Fruit fly (Drosophila melanogaster) whole organism, embryonic: ENCODE results near the gene Trl.

Source experiments
- Ada2b ChIP-seq: fragments of 200-800 bp; sonication (Bioruptor generic); IDR thresholded peaks from 2 replicates; pipeline ENCODE4 v1.3.6; 2022; ENCODE audit warnings: missing biosample characterization, missing genetic modification characterization
- Asciz ChIP-seq: fragments of 200-800 bp; sonication (Bioruptor generic); optimal IDR thresholded peaks from 2 replicates; lab custom pipeline; 2017; ENCODE audit warnings: missing biosample characterization, mild to moderate bottlenecking, missing genetic modification characterization, missing genetic modification reagents
- CG10654 ChIP-seq: fragments of 200-800 bp; sonication (Bioruptor generic); optimal IDR thresholded peaks from 2 replicates; lab custom pipeline; 2016; ENCODE audit warnings: missing biosample characterization, missing genetic modification characterization
- CG10959 ChIP-seq: fragments of 200-800 bp; sonication (Bioruptor generic); IDR thresholded peaks from 2 replicates; pipeline ENCODE4 v1.3.6; 2022; ENCODE audit warnings: missing biosample characterization, missing genetic modification characterization
- CG11247 ChIP-seq: fragments of 200-800 bp; sonication (Bioruptor generic); IDR thresholded peaks from 2 replicates; pipeline ENCODE4 v1.3.6; 2022; ENCODE audit warnings: missing biosample characterization, missing genetic modification characterization
- CG11456 ChIP-seq: fragments of 200-800 bp; sonication (Bioruptor generic); IDR thresholded peaks from 3 replicates; pipeline ENCODE4 v1.3.6; 2022; ENCODE audit warnings: missing biosample characterization, missing genetic modification characterization
- CG11560 ChIP-seq: fragments of 200-800 bp; sonication (Bioruptor generic); IDR thresholded peaks from 3 replicates; pipeline ENCODE4 v1.3.6; 2022; ENCODE audit warnings: missing biosample characterization, missing genetic modification characterization
- CG11696 ChIP-seq: fragments of 200-800 bp; sonication (Bioruptor generic); IDR thresholded peaks from 2 replicates; pipeline ENCODE4 v1.3.6; 2022; ENCODE audit warnings: missing biosample characterization, missing genetic modification characterization
- CG13624 ChIP-seq: fragments of 200-800 bp; sonication (Bioruptor generic); optimal IDR thresholded peaks from 2 replicates; lab custom pipeline; 2016; ENCODE audit warnings: missing biosample characterization, missing genetic modification characterization
- CG15514 ChIP-seq: fragments of 200-800 bp; sonication (Bioruptor generic); optimal IDR thresholded peaks from 3 replicates; lab custom pipeline; 2017; ENCODE audit warnings: missing biosample characterization, missing genetic modification characterization, mild to moderate bottlenecking, moderate library complexity, missing genetic modification reagents
- CG17568 ChIP-seq: fragments of 200-800 bp; sonication (Bioruptor generic); optimal IDR thresholded peaks from 2 replicates; lab custom pipeline; 2018; ENCODE audit warnings: missing biosample characterization, mild to moderate bottlenecking, missing genetic modification characterization, moderate library complexity
- CG2199 ChIP-seq: fragments of 200-800 bp; sonication (Bioruptor generic); IDR thresholded peaks from 3 replicates; pipeline ENCODE4 v1.3.6; 2022; ENCODE audit warnings: missing biosample characterization, missing genetic modification characterization
- CG31441 ChIP-seq: fragments of 200-800 bp; sonication (Bioruptor generic); IDR thresholded peaks from 2 replicates; pipeline ENCODE4 v1.3.6; 2022; ENCODE audit warnings: missing biosample characterization, missing genetic modification characterization
- CG34422 ChIP-seq: fragments of 200-800 bp; sonication (Bioruptor generic); IDR thresholded peaks from 3 replicates; pipeline ENCODE4 v1.3.6; 2022; ENCODE audit warnings: missing biosample characterization, missing genetic modification characterization
- CG3838 ChIP-seq: fragments of 200-800 bp; sonication (Bioruptor generic); optimal IDR thresholded peaks from 3 replicates; lab custom pipeline; 2016; ENCODE audit warnings: missing biosample characterization, missing genetic modification characterization
- CG5180 ChIP-seq: fragments of 200-800 bp; sonication (Bioruptor generic); optimal IDR thresholded peaks from 3 replicates; lab custom pipeline; 2017; ENCODE audit warnings: missing biosample characterization, missing genetic modification characterization, mild to moderate bottlenecking, moderate library complexity, missing genetic modification reagents
- CG9727 ChIP-seq: fragments of 200-800 bp; sonication (Bioruptor generic); optimal IDR thresholded peaks from 3 replicates; lab custom pipeline; 2017; ENCODE audit warnings: missing biosample characterization, mild to moderate bottlenecking, missing genetic modification characterization
- CTCF ChIP-seq: fragments of 200-800 bp; sonication (Bioruptor generic); optimal IDR thresholded peaks from 2 replicates; lab custom pipeline; 2017; ENCODE audit warnings: missing biosample characterization, mild to moderate bottlenecking, missing genetic modification characterization, moderate library complexity
- D19B ChIP-seq: fragments of 200-800 bp; sonication (Bioruptor generic); optimal IDR thresholded peaks from 2 replicates; lab custom pipeline; 2017; ENCODE audit warnings: missing biosample characterization, mild to moderate bottlenecking, missing genetic modification characterization
- Ets97D ChIP-seq: fragments of 200-800 bp; sonication (Bioruptor generic); optimal IDR thresholded peaks from 3 replicates; lab custom pipeline; 2016; ENCODE audit warnings: missing biosample characterization, missing genetic modification characterization
- Fer2 ChIP-seq: fragments of 200-800 bp; sonication (Bioruptor generic); optimal IDR thresholded peaks from 2 replicates; lab custom pipeline; 2018; ENCODE audit warnings: missing biosample characterization, mild to moderate bottlenecking, missing genetic modification characterization, moderate library complexity
- HLH4C ChIP-seq: fragments of 200-800 bp; sonication (Bioruptor generic); IDR thresholded peaks from 3 replicates; pipeline ENCODE4 v1.3.6; 2022; ENCODE audit warnings: missing biosample characterization, missing genetic modification characterization; ENCODE audit not compliant: partially characterized antibody
- Meics ChIP-seq: fragments of 200-800 bp; sonication (Bioruptor generic); optimal IDR thresholded peaks from 2 replicates; lab custom pipeline; 2017; ENCODE audit warnings: missing biosample characterization, mild to moderate bottlenecking, missing genetic modification characterization
- Mes4 ChIP-seq: fragments of 200-800 bp; sonication (Bioruptor generic); optimal IDR thresholded peaks from 2 replicates; lab custom pipeline; 2016; ENCODE audit warnings: missing biosample characterization, missing genetic modification characterization
- NC2β ChIP-seq: fragments of 200-800 bp; sonication (Bioruptor generic); optimal IDR thresholded peaks from 2 replicates; lab custom pipeline; 2016; ENCODE audit warnings: missing biosample characterization, missing genetic modification characterization
- Side ChIP-seq: fragments of 200-800 bp; sonication (Bioruptor generic); optimal IDR thresholded peaks from 2 replicates; lab custom pipeline; 2016; ENCODE audit warnings: missing biosample characterization, missing genetic modification characterization
- Spps ChIP-seq: fragments of 200-800 bp; sonication (Bioruptor generic); optimal IDR thresholded peaks from 2 replicates; lab custom pipeline; 2018; ENCODE audit warnings: missing biosample characterization, mild to moderate bottlenecking, missing genetic modification characterization
- Sry-β ChIP-seq: fragments of 200-800 bp; sonication (Bioruptor generic); optimal IDR thresholded peaks from 2 replicates; lab custom pipeline; 2018; ENCODE audit warnings: missing biosample characterization, mild to moderate bottlenecking, missing genetic modification characterization, moderate library complexity
- Trl ChIP-seq, 3 experiments: fragments of >200 bp in 2 of 3; fragments of 200-800 bp in 1 of 3; sonication (Bioruptor generic) in 1 of 3; optimal IDR thresholded peaks; 2 replicates in 1 of 3; 3 replicates in 2 of 3; lab custom pipeline; 2016 to 2017; ENCODE audit warnings: missing biosample characterization in 1 of 3, missing genetic modification characterization in 1 of 3
- al ChIP-seq: fragments of 200-800 bp; sonication (Bioruptor generic); IDR thresholded peaks from 2 replicates; pipeline ENCODE4 v1.3.6; 2022; ENCODE audit warnings: missing biosample characterization, missing genetic modification characterization
- amos ChIP-seq: fragments of 200-800 bp; sonication (Bioruptor generic); IDR thresholded peaks from 2 replicates; pipeline ENCODE4 v1.3.6; 2022; ENCODE audit warnings: missing biosample characterization, missing genetic modification characterization; ENCODE audit not compliant: partially characterized antibody
- chif ChIP-seq, 2 experiments: fragments of 200-800 bp; sonication (Bioruptor generic); optimal IDR thresholded peaks; 3 replicates each; lab custom pipeline; 2016; ENCODE audit warnings: missing biosample characterization in 2 of 2, missing genetic modification characterization in 2 of 2
- dati ChIP-seq: fragments of 200-800 bp; sonication (Bioruptor generic); IDR thresholded peaks from 2 replicates; pipeline ENCODE4 v1.3.6; 2022; ENCODE audit warnings: missing biosample characterization, missing genetic modification characterization
- jigr1 ChIP-seq: fragments of 200-800 bp; sonication (Bioruptor generic); IDR thresholded peaks from 3 replicates; pipeline ENCODE4 v1.3.6; 2022; ENCODE audit warnings: missing biosample characterization, missing genetic modification characterization
- jumu ChIP-seq: fragments of 200-800 bp; sonication (Bioruptor generic); optimal IDR thresholded peaks from 3 replicates; lab custom pipeline; 2016; ENCODE audit warnings: missing biosample characterization, missing genetic modification characterization
- nerfin-2 ChIP-seq: fragments of 200-800 bp; sonication (Bioruptor generic); IDR thresholded peaks from 2 replicates; pipeline ENCODE4 v1.3.6; 2022; ENCODE audit warnings: missing biosample characterization, missing genetic modification characterization; ENCODE audit not compliant: partially characterized antibody
- onecut ChIP-seq: fragments of 200-800 bp; sonication (Bioruptor generic); IDR thresholded peaks from 2 replicates; pipeline ENCODE4 v1.3.6; 2022; ENCODE audit warnings: missing biosample characterization, missing genetic modification characterization
- pho ChIP-seq: fragments of 200-800 bp; sonication (Bioruptor generic); optimal IDR thresholded peaks from 2 replicates; lab custom pipeline; 2016; ENCODE audit warnings: missing biosample characterization, missing genetic modification characterization
- pnt ChIP-seq: fragments of 200-800 bp; sonication (Bioruptor generic); optimal IDR thresholded peaks from 3 replicates; lab custom pipeline; 2016; ENCODE audit warnings: missing biosample characterization, missing genetic modification characterization
- sc ChIP-seq, 3 experiments: fragments of >200 bp in 2 of 3; fragments of 200-800 bp in 1 of 3; sonication (Bioruptor generic) in 1 of 3; optimal IDR thresholded peaks; 2 replicates in 2 of 3; 3 replicates in 1 of 3; lab custom pipeline; 2017; ENCODE audit warnings: mild to moderate bottlenecking in 1 of 3, missing biosample characterization in 1 of 3, missing genetic modification characterization in 1 of 3, missing genetic modification reagents in 1 of 3
- schlank ChIP-seq: fragments of 200-800 bp; sonication (Bioruptor generic); optimal IDR thresholded peaks from 2 replicates; lab custom pipeline; 2018; ENCODE audit warnings: missing biosample characterization, mild to moderate bottlenecking, missing genetic modification characterization
- sima ChIP-seq: fragments of 200-800 bp; sonication (Bioruptor generic); optimal IDR thresholded peaks from 2 replicates; lab custom pipeline; 2016; ENCODE audit warnings: missing biosample characterization, missing genetic modification characterization
- sisA ChIP-seq: fragments of 200-800 bp; sonication (Bioruptor generic); IDR thresholded peaks from 2 replicates; pipeline ENCODE4 v1.3.6; 2022; ENCODE audit warnings: missing biosample characterization, missing genetic modification characterization
- slbo ChIP-seq: fragments of 200-800 bp; sonication (Bioruptor generic); IDR thresholded peaks from 2 replicates; pipeline ENCODE4 v1.3.6; 2022; ENCODE audit warnings: missing biosample characterization, missing genetic modification characterization
- sna ChIP-seq: fragments of 200-800 bp; sonication (Bioruptor generic); IDR thresholded peaks from 2 replicates; pipeline ENCODE4 v1.3.6; 2022; ENCODE audit warnings: missing biosample characterization, missing genetic modification characterization; ENCODE audit not compliant: partially characterized antibody
- sqz ChIP-seq: fragments of 200-800 bp; sonication (Bioruptor generic); optimal IDR thresholded peaks from 3 replicates; lab custom pipeline; 2018; ENCODE audit warnings: missing biosample characterization, mild to moderate bottlenecking, missing genetic modification characterization
- trh ChIP-seq: fragments of 200-800 bp; sonication (Bioruptor generic); optimal IDR thresholded peaks from 2 replicates; lab custom pipeline; 2016; ENCODE audit warnings: missing biosample characterization, missing genetic modification characterization
- zen2 ChIP-seq: fragments of 200-800 bp; sonication (Bioruptor generic); IDR thresholded peaks from 3 replicates; pipeline ENCODE4 v1.3.6; 2022; ENCODE audit warnings: missing biosample characterization, missing genetic modification characterization; ENCODE audit not compliant: partially characterized antibody
- zfh2 ChIP-seq: fragments of 200-800 bp; sonication (Bioruptor generic); optimal IDR thresholded peaks from 2 replicates; lab custom pipeline; 2016; ENCODE audit warnings: missing biosample characterization, missing genetic modification characterization

Trl gene

DNA sequence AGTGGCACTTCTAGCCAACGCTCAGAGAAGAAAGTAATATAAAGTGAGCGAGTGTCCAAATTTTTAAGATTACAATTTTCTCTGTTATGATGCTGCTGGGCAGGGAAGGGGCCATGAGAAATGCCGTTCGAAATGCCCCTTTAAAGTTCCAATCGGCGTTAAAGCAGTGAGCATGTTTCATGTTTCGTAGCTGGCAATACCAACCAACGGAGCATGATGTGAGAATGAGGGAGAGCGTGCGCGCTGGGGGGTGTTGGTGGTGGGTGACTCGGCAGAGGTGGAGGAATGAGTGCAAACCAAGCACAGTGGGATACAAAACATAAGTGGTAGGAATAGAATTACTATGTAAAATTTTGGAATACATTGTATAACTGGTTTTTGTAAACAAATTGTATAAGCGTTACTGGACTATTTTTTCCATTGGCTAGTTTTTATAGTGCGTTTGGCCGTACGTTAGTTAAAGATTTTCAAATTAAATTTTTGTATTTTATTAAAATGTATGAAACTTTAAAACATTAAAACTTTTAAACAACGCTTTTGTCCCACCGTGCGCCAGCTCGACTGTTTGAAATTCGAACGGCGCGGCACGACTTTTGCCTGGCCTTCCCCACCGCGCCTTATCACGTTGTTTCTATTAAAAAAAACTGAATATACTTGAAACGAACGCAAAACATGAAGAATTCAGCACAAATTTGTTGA, 1.6 kb downstream of the Trl start (continued):
- peak; percentile 99 for TF ChIP-seq D19B (GFP tag; lab: Kevin White, UChicago)
- TF ChIP-seq Spps: peak; percentile 99
- TF ChIP-seq CG10654 (GFP tag; lab: Kevin White, UChicago): peak; percentile 99
- TF ChIP-seq CG9727 (GFP tag; lab: Kevin White, UChicago): peak; percentile 100
- TF ChIP-seq onecut (GFP tag; lab: Robert Waterston, UW): peak; percentile 99
- TF ChIP-seq jumu (GFP tag; lab: Kevin White, UChicago): peak; percentile 99
- TF ChIP-seq Sry-β (GFP tag; lab: Kevin White, UChicago): peak; percentile 77
- peak; percentile 99 for TF ChIP-seq CG13624 (GFP tag; lab: Kevin White, UChicago)
- peak; percentile 94 for TF ChIP-seq Ets97D (GFP tag; lab: Kevin White, UChicago)
- peak; percentile 99 for TF ChIP-seq CG17568 (GFP tag; lab: Kevin White, UChicago)
- 0 out of 2 replicates have a peak, but pooled peaks have one; percentile 12 for TF ChIP-seq amos
- TF ChIP-seq zfh2 (GFP tag; lab: Kevin White, UChicago): peak; percentile 99
- peak; percentile 96 for TF ChIP-seq CG2199 (GFP tag; lab: Robert Waterston, UW)
- TF ChIP-seq pho (GFP tag; lab: Kevin White, UChicago): peak; percentile 100
- TF ChIP-seq Fer2 (tag; lab: Kevin White, UChicago): peak; percentile 100
- TF ChIP-seq CG34422 (GFP tag; lab: Robert Waterston, UW): peak; percentile 99
- peak; percentile 99 for TF ChIP-seq jigr1 (GFP tag; lab: Robert Waterston, UW)
- TF ChIP-seq zen2 (GFP tag; lab: Robert Waterston, UW): no peak
- peak; percentile 99 for TF ChIP-seq CG11456
- TF ChIP-seq slbo (GFP tag; lab: Robert Waterston, UW): peak; percentile 100
- peak; percentile 96 for TF ChIP-seq CG15514 (GFP tag; lab: Kevin White, UChicago)
- TF ChIP-seq CG11696 (GFP tag; lab: Robert Waterston, UW): peak; percentile 97
- peak; percentile 98 for TF ChIP-seq pnt (GFP tag; lab: Kevin White, UChicago)
- peak; percentile 49; the same call in 1 of the 2 replicates for TF ChIP-seq sna (GFP tag; lab: Robert Waterston, UW)
- peak; percentile 99 for TF ChIP-seq NC2β (GFP tag; lab: Kevin White, UChicago)
- TF ChIP-seq Side (GFP tag; lab: Kevin White, UChicago): peak; percentile 99
- TF ChIP-seq CG11247 (GFP tag; lab: Robert Waterston, UW): peak; percentile 99
- peak; percentile 99 for TF ChIP-seq chif (GFP tag; optimal IDR thresholded peaks at IDR 0.05; lab: Kevin White, UChicago)
- TF ChIP-seq Trl (optimal IDR thresholded peaks at IDR 0.05; lab: Kevin White, UChicago): peak; percentile 74 to 95
- peak; percentile 99 for TF ChIP-seq Trl (GFP tag; optimal IDR thresholded peaks at IDR 0.05; lab: Kevin White, UChicago)
- peak; percentile 97 for TF ChIP-seq sima
- peak; percentile 99 for TF ChIP-seq sisA (GFP tag; lab: Robert Waterston, UW)
- TF ChIP-seq Ada2b: peak; percentile 99
- peak; percentile 99 for TF ChIP-seq schlank
- TF ChIP-seq CG3838 (GFP tag; lab: Kevin White, UChicago): peak; percentile 98
- peak; percentile 100 for TF ChIP-seq Asciz (GFP tag; lab: Kevin White, UChicago)
- peak; percentile 97 for TF ChIP-seq Mes4
- TF ChIP-seq nerfin-2 (GFP tag; lab: Robert Waterston, UW): peak; percentile 46; the same call in 1 of the 2 replicates
- no peak for TF ChIP-seq sc (optimal IDR thresholded peaks at IDR 0.05; lab: Kevin White, UChicago)
- TF ChIP-seq sc (GFP tag; optimal IDR thresholded peaks at IDR 0.05; lab: Kevin White, UChicago): peak; percentile 100
- peak; percentile 99 for TF ChIP-seq trh (GFP tag; lab: Kevin White, UChicago)
- TF ChIP-seq CG10959 (GFP tag; lab: Robert Waterston, UW): peak; percentile 99
- peak; percentile 100 for TF ChIP-seq Meics (GFP tag; lab: Kevin White, UChicago)
- peak; percentile 82 for TF ChIP-seq CTCF (GFP tag; lab: Kevin White, UChicago)
- TF ChIP-seq CG5180 (GFP tag; lab: Kevin White, UChicago): peak; percentile 95
- TF ChIP-seq CG31441 (GFP tag; lab: Robert Waterston, UW): peak; percentile 100
- TF ChIP-seq sqz (GFP tag; lab: Kevin White, UChicago): peak; percentile 100
- TF ChIP-seq CG11560 (tag; lab: Robert Waterston, UW): peak; percentile 95
- TF ChIP-seq dati (GFP tag; lab: Robert Waterston, UW): peak; percentile 98
- peak; percentile 100 for TF ChIP-seq al (GFP tag; lab: Robert Waterston, UW)
- no peak for TF ChIP-seq HLH4C
